Fruit fly (Drosophila melanogaster): ENCODE measurements around the gene CG17321.

The CG17321 gene

dm6 chr2L:18894998-18895732, 50.2 kb downstream of the CG17321 start:
- TF ChIP-seq Sp1 (GFP tag; optimal IDR thresholded peaks at IDR 0.05) (peak; percentile 5), Rel (GFP tag; optimal IDR thresholded peaks at IDR 0.05) (no peak), Rel (tag; optimal IDR thresholded peaks at IDR 0.05) (no peak), HLH106 (tag; optimal IDR thresholded peaks at IDR 0.05) (peak; percentile 50), rgr (GFP tag; optimal IDR thresholded peaks at IDR 0.05) (no peak), foxo (GFP tag; optimal IDR thresholded peaks at IDR 0.05) (peak in 1 of 2 experiments; percentile 26)

- TF ChIP-seq sv (GFP tag; optimal IDR thresholded peaks at IDR 0.05) (no peak), Abd-B (GFP tag; optimal IDR thresholded peaks at IDR 0.05) (no peak), Hr78 (GFP tag; optimal IDR thresholded peaks at IDR 0.05) (no peak), ey (GFP tag; optimal IDR thresholded peaks at IDR 0.05) (no peak), lola (GFP tag; optimal IDR thresholded peaks at IDR 0.05) (no peak), CG9705 (GFP tag; optimal IDR thresholded peaks at IDR 0.05) (no peak), jim (GFP tag; optimal IDR thresholded peaks at IDR 0.05) (no peak), usp (GFP tag; optimal IDR thresholded peaks at IDR 0.05) (no peak), Jra (GFP tag; optimal IDR thresholded peaks at IDR 0.05) (no peak), Dfd (GFP tag; optimal IDR thresholded peaks at IDR 0.05) (no peak)
These were observed 51.4 kb downstream of the CG17321 start for dm6 chr2L:18896371-18896770.

dm6 chr2L:18896818-18897578, 52.0 kb downstream of the CG17321 start:
- TF ChIP-seq Myc (optimal IDR thresholded peaks at IDR 0.05), result no peak
- TF ChIP-seq CrebA (GFP tag; optimal IDR thresholded peaks at IDR 0.05; ENCODE audit: borderline replicate concordance), result no peak
- TF ChIP-seq Jra (GFP tag; optimal IDR thresholded peaks at IDR 0.05), result no peak
- TF ChIP-seq CG9705 (GFP tag; optimal IDR thresholded peaks at IDR 0.05), result no peak
- TF ChIP-seq Dif (GFP tag; optimal IDR thresholded peaks at IDR 0.05; ENCODE audit: partially characterized antibody), result no peak
- TF ChIP-seq dmrt93B (GFP tag; optimal IDR thresholded peaks at IDR 0.05), result no peak
- TF ChIP-seq ey (GFP tag; optimal IDR thresholded peaks at IDR 0.05), result no peak
- no peak for TF ChIP-seq jim (GFP tag; optimal IDR thresholded peaks at IDR 0.05)
- TF ChIP-seq lola (GFP tag; optimal IDR thresholded peaks at IDR 0.05), result no peak
- TF ChIP-seq psq (GFP tag; optimal IDR thresholded peaks at IDR 0.05), result no peak
- TF ChIP-seq usp (GFP tag; optimal IDR thresholded peaks at IDR 0.05), result no peak
- no peak for TF ChIP-seq OdsH (GFP tag; optimal IDR thresholded peaks at IDR 0.05)
- TF ChIP-seq sage (GFP tag; optimal IDR thresholded peaks at IDR 0.05), result no peak
- no peak for TF ChIP-seq Mio (GFP tag; optimal IDR thresholded peaks at IDR 0.05)
- TF ChIP-seq sv (GFP tag; optimal IDR thresholded peaks at IDR 0.05), result no peak
- TF ChIP-seq Hr83 (GFP tag; optimal IDR thresholded peaks at IDR 0.05; ENCODE audit: poor library complexity, severe bottlenecking), result no peak
- TF ChIP-seq CG32264 (GFP tag; optimal IDR thresholded peaks at IDR 0.05), result no peak
- TF ChIP-seq Rel (GFP tag; optimal IDR thresholded peaks at IDR 0.05), result no peak
- TF ChIP-seq Rel (tag; optimal IDR thresholded peaks at IDR 0.05), result no peak
- no peak for TF ChIP-seq pan (optimal IDR thresholded peaks at IDR 0.05)
- no peak for TF ChIP-seq Hr78 (GFP tag; optimal IDR thresholded peaks at IDR 0.05)

- TF ChIP-seq foxo (GFP tag; optimal IDR thresholded peaks at IDR 0.05), result no peak
- TF ChIP-seq fru (GFP tag; optimal IDR thresholded peaks at IDR 0.05), result no peak
These were observed 53.0 kb downstream of the CG17321 start for dm6 chr2L:18897992-18898391.

- TF ChIP-seq GATAd (GFP tag; optimal IDR thresholded peaks at IDR 0.05) (no peak), Mio (GFP tag; optimal IDR thresholded peaks at IDR 0.05) (no peak), Vsx2 (GFP tag; optimal IDR thresholded peaks at IDR 0.05; ENCODE audit: partially characterized antibody) (no peak), Sp1 (GFP tag; optimal IDR thresholded peaks at IDR 0.05) (no peak), dmrt93B (GFP tag; optimal IDR thresholded peaks at IDR 0.05) (no peak), Hr83 (GFP tag; optimal IDR thresholded peaks at IDR 0.05; ENCODE audit: poor library complexity, severe bottlenecking) (no peak), foxo (GFP tag; optimal IDR thresholded peaks at IDR 0.05) (peak in 1 of 2 experiments; percentile 2), rgr (GFP tag; optimal IDR thresholded peaks at IDR 0.05) (peak; percentile 18), OdsH (GFP tag; optimal IDR thresholded peaks at IDR 0.05) (no peak), brk (GFP tag; optimal IDR thresholded peaks at IDR 0.05) (no peak), Hr78 (GFP tag; optimal IDR thresholded peaks at IDR 0.05) (no peak), woc (GFP tag; optimal IDR thresholded peaks at IDR 0.05) (no peak), dsf (GFP tag; optimal IDR thresholded peaks at IDR 0.05; ENCODE audit: borderline replicate concordance) (no peak), Dfd (GFP tag; optimal IDR thresholded peaks at IDR 0.05) (no peak), sv (GFP tag; optimal IDR thresholded peaks at IDR 0.05) (peak; percentile 39), sage (GFP tag; optimal IDR thresholded peaks at IDR 0.05) (no peak)
These were observed 54.3 kb downstream of the CG17321 start for dm6 chr2L:18899254-18899653.
